Fruit fly (Drosophila melanogaster) whole organism, embryonic: ENCODE measurements around the gene Grip75.

Experiments used
- C15 ChIP-seq: fragments of 200-800 bp; sonication (Bioruptor generic); IDR thresholded peaks from 3 replicates; pipeline ENCODE4 v1.3.6; 2022; ENCODE audit warnings: missing biosample characterization, missing genetic modification characterization
- CG10366 ChIP-seq: fragments of 200-800 bp; sonication (Bioruptor generic); IDR thresholded peaks from 2 replicates; pipeline ENCODE4 v1.3.6; 2022; ENCODE audit warnings: missing biosample characterization, missing genetic modification characterization
- CG10654 ChIP-seq: fragments of 200-800 bp; sonication (Bioruptor generic); optimal IDR thresholded peaks from 2 replicates; lab custom pipeline; 2016; ENCODE audit warnings: missing biosample characterization, missing genetic modification characterization
- CG11093 ChIP-seq: fragments of 200-800 bp; sonication (Bioruptor generic); IDR thresholded peaks from 3 replicates; pipeline ENCODE4 v1.3.6; 2022; ENCODE audit warnings: missing biosample characterization, missing genetic modification characterization
- CG11504 ChIP-seq: fragments of 200-800 bp; sonication (Bioruptor generic); optimal IDR thresholded peaks from 3 replicates; lab custom pipeline; 2019; ENCODE audit warnings: missing biosample characterization, mild to moderate bottlenecking, missing genetic modification characterization, moderate library complexity
- CG11723 ChIP-seq: fragments of 200-800 bp; sonication (Bioruptor generic); optimal IDR thresholded peaks from 2 replicates; lab custom pipeline; 2017; ENCODE audit warnings: missing biosample characterization, mild to moderate bottlenecking, missing genetic modification characterization
- CG12104 ChIP-seq: fragments of 200-800 bp; sonication (Bioruptor generic); optimal IDR thresholded peaks from 3 replicates; lab custom pipeline; 2016; ENCODE audit warnings: missing biosample characterization, missing genetic modification characterization
- CG13775 ChIP-seq: fragments of 200-800 bp; sonication (Bioruptor generic); optimal IDR thresholded peaks from 3 replicates; lab custom pipeline; 2017; ENCODE audit warnings: missing biosample characterization, mild to moderate bottlenecking, missing genetic modification characterization
- CG14014 ChIP-seq: fragments of 200-800 bp; sonication (Bioruptor generic); IDR thresholded peaks from 2 replicates; pipeline ENCODE4 v1.3.6; 2022; ENCODE audit warnings: missing biosample characterization, missing genetic modification characterization
- CG14441 ChIP-seq: fragments of 200-800 bp; sonication (Bioruptor generic); IDR thresholded peaks from 2 replicates; pipeline ENCODE4 v1.3.6; 2022; ENCODE audit warnings: missing biosample characterization, missing genetic modification characterization
- CG1832 ChIP-seq: fragments of 200-800 bp; sonication (Bioruptor generic); optimal IDR thresholded peaks from 2 replicates; lab custom pipeline; 2017; ENCODE audit warnings: missing biosample characterization, mild to moderate bottlenecking, missing genetic modification characterization, inconsistent platforms
- CG3407 ChIP-seq: fragments of 200-800 bp; sonication (Bioruptor generic); optimal IDR thresholded peaks from 2 replicates; lab custom pipeline; 2018; ENCODE audit warnings: missing biosample characterization, mild to moderate bottlenecking, missing genetic modification characterization
- CG3838 ChIP-seq: fragments of 200-800 bp; sonication (Bioruptor generic); optimal IDR thresholded peaks from 3 replicates; lab custom pipeline; 2016; ENCODE audit warnings: missing biosample characterization, missing genetic modification characterization
- CG3995 ChIP-seq: fragments of 200-800 bp; sonication (Bioruptor generic); optimal IDR thresholded peaks from 3 replicates; lab custom pipeline; 2016; ENCODE audit warnings: missing biosample characterization, missing genetic modification characterization
- CG4730 ChIP-seq: fragments of 200-800 bp; sonication (Bioruptor generic); IDR thresholded peaks from 2 replicates; pipeline ENCODE4 v1.3.6; 2022; ENCODE audit warnings: missing biosample characterization, missing genetic modification characterization
- CG5953 ChIP-seq: fragments of 200-800 bp; sonication (Bioruptor generic); IDR thresholded peaks from 2 replicates; pipeline ENCODE4 v1.3.6; 2022; ENCODE audit warnings: missing biosample characterization, missing genetic modification characterization
- CG7745 ChIP-seq: fragments of 200-800 bp; sonication (Bioruptor generic); optimal IDR thresholded peaks from 2 replicates; lab custom pipeline; 2018; ENCODE audit warnings: missing biosample characterization, mild to moderate bottlenecking, missing genetic modification characterization, moderate library complexity
- CG7786 ChIP-seq: fragments of 200-800 bp; sonication (Bioruptor generic); optimal IDR thresholded peaks from 2 replicates; lab custom pipeline; 2016; ENCODE audit warnings: missing biosample characterization, missing genetic modification characterization
- CG9932 ChIP-seq: fragments of 200-800 bp; sonication (Bioruptor generic); IDR thresholded peaks from 2 replicates; pipeline ENCODE4 v1.3.6; 2022; ENCODE audit warnings: missing biosample characterization, missing genetic modification characterization
- CTCF ChIP-seq: fragments of 200-800 bp; sonication (Bioruptor generic); optimal IDR thresholded peaks from 2 replicates; lab custom pipeline; 2017; ENCODE audit warnings: missing biosample characterization, mild to moderate bottlenecking, missing genetic modification characterization, moderate library complexity
- D19A ChIP-seq: fragments of 200-800 bp; optimal IDR thresholded peaks from 3 replicates; lab custom pipeline; 2019; ENCODE audit warnings: missing biosample characterization, mild to moderate bottlenecking, missing genetic modification characterization, moderate library complexity
- Deaf1 ChIP-seq: fragments of 200-800 bp; optimal IDR thresholded peaks from 3 replicates; lab custom pipeline; 2019; ENCODE audit warnings: missing biosample characterization, mild to moderate bottlenecking, missing genetic modification characterization, moderate library complexity
- Fer3 ChIP-seq: fragments of 200-800 bp; sonication (Bioruptor generic); optimal IDR thresholded peaks from 2 replicates; lab custom pipeline; 2018; ENCODE audit warnings: missing biosample characterization, mild to moderate bottlenecking, missing genetic modification characterization, moderate library complexity
- Gug ChIP-seq: fragments of 200-800 bp; sonication (Bioruptor generic); IDR thresholded peaks from 4 replicates; pipeline ENCODE4 v1.3.6; 2022; ENCODE audit warnings: missing biosample characterization, missing genetic modification characterization
- Xrp1 ChIP-seq: fragments of 200-800 bp; sonication (Bioruptor generic); IDR thresholded peaks from 2 replicates; pipeline ENCODE4 v1.3.6; 2022; ENCODE audit warnings: missing biosample characterization, missing genetic modification characterization
- YL-1 ChIP-seq: fragments of 200-800 bp; sonication (Bioruptor generic); optimal IDR thresholded peaks from 3 replicates; lab custom pipeline; 2017; ENCODE audit warnings: missing biosample characterization, mild to moderate bottlenecking, missing genetic modification characterization
- ara ChIP-seq: fragments of 200-800 bp; sonication (Bioruptor generic); IDR thresholded peaks from 2 replicates; pipeline ENCODE4 v1.3.6; 2022; ENCODE audit warnings: missing biosample characterization, missing genetic modification characterization
- az2 ChIP-seq: fragments of 200-800 bp; sonication (Bioruptor generic); optimal IDR thresholded peaks from 3 replicates; lab custom pipeline; 2016; ENCODE audit warnings: missing biosample characterization, missing genetic modification characterization
- cad ChIP-seq: fragments of >200 bp; optimal IDR thresholded peaks from 2 replicates; lab custom pipeline; 2017; ENCODE audit warnings: missing biosample characterization, missing genetic modification characterization
- chinmo ChIP-seq: fragments of 200-800 bp; sonication (Bioruptor generic); IDR thresholded peaks from 4 replicates; pipeline ENCODE4 v1.3.6; 2022; ENCODE audit warnings: missing biosample characterization, missing genetic modification characterization; ENCODE audit not compliant: partially characterized antibody
- dysf ChIP-seq: fragments of 200-800 bp; sonication (Bioruptor generic); IDR thresholded peaks from 3 replicates; pipeline ENCODE4 v1.3.6; 2022; ENCODE audit warnings: missing biosample characterization, missing genetic modification characterization
- esg ChIP-seq: fragments of 200-800 bp; sonication (Bioruptor generic); conservative IDR thresholded peaks from 2 replicates; pipeline ENCODE4 v1.3.6; 2022; ENCODE audit warnings: missing biosample characterization, missing genetic modification characterization
- ewg ChIP-seq: fragments of 200-800 bp; sonication (Bioruptor generic); optimal IDR thresholded peaks from 3 replicates; lab custom pipeline; 2017; ENCODE audit warnings: mild to moderate bottlenecking, missing biosample characterization, missing genetic modification reagents, missing genetic modification characterization
- exex ChIP-seq: fragments of 200-800 bp; sonication (Bioruptor generic); optimal IDR thresholded peaks from 4 replicates; lab custom pipeline; 2018; ENCODE audit warnings: missing biosample characterization, mild to moderate bottlenecking, missing genetic modification characterization, moderate library complexity
- fu2 ChIP-seq: fragments of 200-800 bp; sonication (Bioruptor generic); optimal IDR thresholded peaks from 2 replicates; lab custom pipeline; 2016; ENCODE audit warnings: missing biosample characterization, missing genetic modification characterization
- gro ChIP-seq: fragments of 200-800 bp; sonication (Bioruptor generic); optimal IDR thresholded peaks from 2 replicates; lab custom pipeline; 2016; ENCODE audit warnings: missing biosample characterization, missing genetic modification characterization
- her ChIP-seq: fragments of 200-800 bp; sonication (Bioruptor generic); optimal IDR thresholded peaks from 2 replicates; lab custom pipeline; 2016; ENCODE audit warnings: missing biosample characterization, missing genetic modification characterization
- kah ChIP-seq: fragments of 200-800 bp; sonication (Bioruptor generic); optimal IDR thresholded peaks from 2 replicates; lab custom pipeline; 2018; ENCODE audit warnings: missing biosample characterization, mild to moderate bottlenecking, missing genetic modification characterization
- mirr ChIP-seq: fragments of 200-800 bp; sonication (Bioruptor generic); optimal IDR thresholded peaks from 3 replicates; lab custom pipeline; 2018; ENCODE audit warnings: missing biosample characterization, mild to moderate bottlenecking, missing genetic modification characterization
- nerfin-1 ChIP-seq: fragments of 200-800 bp; sonication (Bioruptor generic); optimal IDR thresholded peaks from 3 replicates; lab custom pipeline; 2019; ENCODE audit warnings: missing biosample characterization, mild to moderate bottlenecking, missing genetic modification characterization, moderate library complexity
- odd ChIP-seq: fragments of 200-800 bp; sonication (Bioruptor generic); optimal IDR thresholded peaks from 2 replicates; lab custom pipeline; 2017; ENCODE audit warnings: missing biosample characterization, mild to moderate bottlenecking, missing genetic modification characterization
- pfk ChIP-seq: fragments of 200-800 bp; sonication (Bioruptor generic); optimal IDR thresholded peaks from 2 replicates; lab custom pipeline; 2018; ENCODE audit warnings: missing biosample characterization, mild to moderate bottlenecking, missing genetic modification characterization, moderate library complexity
- phol ChIP-seq: fragments of 200-800 bp; sonication (Bioruptor generic); optimal IDR thresholded peaks from 3 replicates; lab custom pipeline; 2018; ENCODE audit warnings: missing biosample characterization, mild to moderate bottlenecking, missing genetic modification characterization, moderate library complexity
- psq ChIP-seq: fragments of 200-800 bp; sonication (Bioruptor generic); optimal IDR thresholded peaks from 2 replicates; lab custom pipeline; 2017; ENCODE audit warnings: missing biosample characterization, missing genetic modification characterization
- pum ChIP-seq: fragments of 200-800 bp; sonication (Bioruptor generic); optimal IDR thresholded peaks from 2 replicates; lab custom pipeline; 2016; ENCODE audit warnings: missing biosample characterization, missing genetic modification characterization
- ro ChIP-seq: fragments of 200-800 bp; sonication (Bioruptor generic); IDR thresholded peaks from 2 replicates; pipeline ENCODE4 v1.3.6; 2022; ENCODE audit warnings: missing biosample characterization, missing genetic modification characterization
- schlank ChIP-seq: fragments of 200-800 bp; sonication (Bioruptor generic); optimal IDR thresholded peaks from 2 replicates; lab custom pipeline; 2018; ENCODE audit warnings: missing biosample characterization, mild to moderate bottlenecking, missing genetic modification characterization
- slou ChIP-seq: fragments of 200-800 bp; sonication (Bioruptor generic); optimal IDR thresholded peaks from 3 replicates; lab custom pipeline; 2016; ENCODE audit warnings: missing biosample characterization, missing genetic modification characterization
- ssp ChIP-seq: fragments of 200-800 bp; sonication (Bioruptor generic); IDR thresholded peaks from 2 replicates; pipeline ENCODE4 v1.3.6; 2022; ENCODE audit warnings: missing biosample characterization, missing genetic modification characterization
- vfl ChIP-seq: fragments of 200-800 bp; sonication (Bioruptor generic); optimal IDR thresholded peaks from 2 replicates; lab custom pipeline; 2016; ENCODE audit warnings: missing biosample characterization, missing genetic modification characterization
- zf30C ChIP-seq: fragments of 200-800 bp; sonication (Bioruptor generic); optimal IDR thresholded peaks from 3 replicates; lab custom pipeline; 2018; ENCODE audit warnings: missing biosample characterization, mild to moderate bottlenecking, missing genetic modification characterization

Grip75 gene

DNA sequence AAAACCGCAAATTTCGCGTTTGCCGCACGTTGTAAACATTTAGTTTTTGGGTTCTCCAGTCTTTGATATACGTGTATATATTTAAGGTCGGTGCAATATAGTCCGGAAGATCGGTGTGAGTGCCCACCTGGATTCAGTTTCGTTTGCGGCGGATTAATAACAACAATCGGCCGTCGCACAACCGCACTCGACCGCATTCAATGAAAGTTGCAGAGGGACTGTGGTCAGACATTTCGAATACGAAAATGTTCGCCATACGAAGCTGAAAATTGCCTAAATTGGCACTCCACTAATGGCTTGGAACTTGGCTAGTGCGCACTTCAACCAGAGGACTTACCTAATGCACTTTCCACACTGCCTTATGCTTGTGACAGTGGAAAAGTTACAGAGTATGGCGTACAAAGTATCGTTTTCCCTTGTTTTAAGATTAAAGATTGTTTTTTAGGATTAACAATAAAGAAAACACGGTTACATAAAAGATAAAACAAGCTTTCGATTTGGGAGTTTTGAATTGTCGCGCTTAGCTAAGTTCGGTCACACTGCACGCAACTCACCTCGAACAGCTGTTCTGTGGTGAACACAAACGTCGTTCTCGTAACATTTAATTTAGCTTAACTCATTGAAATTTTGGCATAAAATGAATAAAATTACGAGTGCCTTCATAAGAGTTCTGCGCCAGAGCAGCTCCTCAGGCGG, 23.6 kb downstream of the Grip75 start, which contains the start of the genes Myo31DF and CG6094 (continued):
- TF ChIP-seq YL-1 (GFP tag; lab: Kevin White, UChicago), result no peak
- no peak for TF ChIP-seq CG11093 (GFP tag; lab: Robert Waterston, UW)
- peak; percentile 21 for TF ChIP-seq pum
- no peak for TF ChIP-seq schlank (tag; lab: Kevin White, UChicago)
- TF ChIP-seq odd (GFP tag; lab: Kevin White, UChicago), result no peak
- TF ChIP-seq CG13775 (GFP tag; lab: Kevin White, UChicago), result no peak
- TF ChIP-seq ro (GFP tag; lab: Robert Waterston, UW), result no peak
- TF ChIP-seq ssp (GFP tag; lab: Robert Waterston, UW), result peak; percentile 99
- TF ChIP-seq CG3407 (GFP tag; lab: Kevin White, UChicago), result no peak
- no peak for TF ChIP-seq CG7745 (tag; lab: Kevin White, UChicago)
- no peak for TF ChIP-seq C15
- no peak for TF ChIP-seq zf30C
- peak; percentile 29; the same call in 1 of the 2 replicates for TF ChIP-seq Xrp1
- TF ChIP-seq CG11723 (GFP tag; lab: Kevin White, UChicago), result no peak
- peak; percentile 55 for TF ChIP-seq CG9932 (GFP tag; lab: Robert Waterston, UW)
- no peak for TF ChIP-seq CG3995
- TF ChIP-seq dysf (GFP tag; lab: Robert Waterston, UW), result 0 out of 3 replicates have a peak, but pooled peaks have one; percentile 28
- 0 out of 2 replicates have a peak, but pooled peaks have one; percentile 26 for TF ChIP-seq CG14014 (GFP tag; lab: Robert Waterston, UW)
- peak; percentile 19 for TF ChIP-seq exex (tag; lab: Kevin White, UChicago)
- 0 out of 2 replicates have a peak, but pooled peaks have one; percentile 34 for TF ChIP-seq CG14441
- TF ChIP-seq kah (GFP tag; lab: Kevin White, UChicago), result peak; percentile 36
- no peak for TF ChIP-seq CG10366 (GFP tag; lab: Robert Waterston, UW)
- peak; percentile 27 for TF ChIP-seq vfl (GFP tag; lab: Kevin White, UChicago)
- peak; percentile 38 for TF ChIP-seq gro
- TF ChIP-seq mirr (GFP tag; lab: Kevin White, UChicago), result peak; percentile 32
- peak; percentile 41 for TF ChIP-seq ewg (GFP tag; lab: Kevin White, UChicago)
- TF ChIP-seq psq, result no peak
- TF ChIP-seq CG4730 (GFP tag; lab: Robert Waterston, UW), result no peak
- TF ChIP-seq nerfin-1, result no peak
- TF ChIP-seq chinmo (GFP tag; lab: Robert Waterston, UW), result peak; percentile 80
- no peak for TF ChIP-seq cad (GFP tag; lab: Kevin White, UChicago)
- TF ChIP-seq CG5953 (GFP tag; lab: Robert Waterston, UW), result peak; percentile 41; the same call in 1 of the 2 replicates
- TF ChIP-seq ara (GFP tag; lab: Robert Waterston, UW), result no peak; the same call in 1 of the 2 replicates
- peak; percentile 46; the same call in 1 of the 4 replicates for TF ChIP-seq Gug (GFP tag; lab: Robert Waterston, UW)
- no peak for TF ChIP-seq CG1832
- TF ChIP-seq CG10654 (GFP tag; lab: Kevin White, UChicago), result no peak
- no peak for TF ChIP-seq slou (GFP tag; lab: Kevin White, UChicago)
- TF ChIP-seq CTCF (GFP tag; lab: Kevin White, UChicago), result peak; percentile 75
- TF ChIP-seq CG11504 (tag; lab: Kevin White, UChicago), result peak; percentile 78
- peak; percentile 7 for TF ChIP-seq her (GFP tag; lab: Kevin White, UChicago)
- no peak for TF ChIP-seq D19A (tag; lab: Kevin White, UChicago)
- no peak for TF ChIP-seq az2 (GFP tag; lab: Kevin White, UChicago)
- TF ChIP-seq pfk (GFP tag; lab: Kevin White, UChicago), result no peak
- TF ChIP-seq Deaf1 (tag; lab: Kevin White, UChicago), result peak; percentile 89
- no peak for TF ChIP-seq esg (GFP tag; lab: Robert Waterston, UW)
- TF ChIP-seq CG12104 (GFP tag; lab: Kevin White, UChicago), result no peak
- TF ChIP-seq CG7786 (GFP tag; lab: Kevin White, UChicago), result peak; percentile 38
- no peak for TF ChIP-seq CG3838
- peak; percentile 15 for TF ChIP-seq Fer3 (tag; lab: Kevin White, UChicago)
- peak; percentile 43 for TF ChIP-seq fu2 (GFP tag; lab: Kevin White, UChicago)
- TF ChIP-seq phol (tag; lab: Kevin White, UChicago), result peak; percentile 84
